Worm (Caenorhabditis elegans) whole organism, L4 larva: Measurements from ENCODE around the gene bus-12.

ENCODE experiments used
- F10B5.3 ChIP-seq: sonication (generic microtip); optimal IDR thresholded peaks from 2 replicates; lab custom pipeline; 2016; ENCODE audit warnings: mild to moderate bottlenecking, missing genetic modification characterization, missing compliant biosample characterization
- F44E2.7 ChIP-seq: fragments of 200-800 bp; sonication (Bioruptor generic); IDR thresholded peaks from 2 replicates; pipeline ENCODE4 v2.1.2; 2022; ENCODE audit warnings: missing genetic modification characterization, missing compliant biosample characterization
- R02D3.7 ChIP-seq: fragments of 150-350 bp; sonication (generic microtip); optimal IDR thresholded peaks from 3 replicates; lab custom pipeline; 2014; ENCODE audit warnings: missing biosample characterization, missing genetic modification characterization
- T26A8.4 ChIP-seq: fragments of 200-800 bp; sonication (Bioruptor generic); IDR thresholded peaks from 2 replicates; pipeline ENCODE4 v1.3.6; 2022; ENCODE audit warnings: missing genetic modification characterization, missing compliant biosample characterization
- Y105C5A.15 ChIP-seq: fragments of 200-800 bp; sonication (Bioruptor generic); IDR thresholded peaks from 2 replicates; pipeline ENCODE4 v1.3.6; 2022; ENCODE audit warnings: missing genetic modification characterization, missing compliant biosample characterization
- Y48G9A.11 ChIP-seq: fragments of 200-800 bp; sonication (Bioruptor generic); IDR thresholded peaks from 2 replicates; pipeline ENCODE4 v1.3.6; 2022; ENCODE audit warnings: missing genetic modification reagents, missing genetic modification characterization, missing compliant biosample characterization
- Y5F2A.4 ChIP-seq: fragments of 200-800 bp; sonication (Bioruptor generic); optimal IDR thresholded peaks from 2 replicates; lab custom pipeline; 2018; ENCODE audit warnings: mild to moderate bottlenecking, missing genetic modification characterization, missing compliant biosample characterization
- Y75B8A.6 ChIP-seq: fragments of 200-800 bp; sonication (Bioruptor generic); IDR thresholded peaks from 2 replicates; pipeline ENCODE4 v1.3.6; 2022; ENCODE audit warnings: missing genetic modification reagents, missing genetic modification characterization, missing compliant biosample characterization
- ZK337.2 ChIP-seq: fragments of 200-800 bp; sonication (Bioruptor generic); IDR thresholded peaks from 2 replicates; pipeline ENCODE4 v1.3.6; 2022; ENCODE audit warnings: missing genetic modification reagents, missing genetic modification characterization, missing compliant biosample characterization
- aha-1 ChIP-seq: fragments of 150-350 bp; peaks from one replicate; lab custom pipeline; 2014; ENCODE audit warnings: missing biosample characterization, missing genetic modification characterization
- ama-1 ChIP-seq: fragments of 150-350 bp; optimal IDR thresholded peaks from 2 replicates; lab custom pipeline; 2014; ENCODE audit warnings: inconsistent platforms, mixed read lengths
- arid-1 ChIP-seq: fragments of 200-800 bp; sonication (Bioruptor generic); conservative IDR thresholded peaks from 2 replicates; pipeline ENCODE4 v1.3.6; 2022; ENCODE audit warnings: missing genetic modification reagents, missing genetic modification characterization, missing compliant biosample characterization
- ceh-28 ChIP-seq: fragments of 150-350 bp; optimal IDR thresholded peaks from 2 replicates; lab custom pipeline; 2014; ENCODE audit warnings: missing biosample characterization, missing genetic modification reagents, missing genetic modification characterization
- ceh-62 ChIP-seq: sonication (generic microtip); optimal IDR thresholded peaks from 2 replicates; lab custom pipeline; 2017; ENCODE audit warnings: missing biosample characterization, missing genetic modification characterization
- ceh-82 ChIP-seq: sonication (generic microtip); optimal IDR thresholded peaks from 2 replicates; lab custom pipeline; 2017; ENCODE audit warnings: missing biosample characterization, missing genetic modification characterization
- cey-2 ChIP-seq: sonication (generic microtip); optimal IDR thresholded peaks from 3 replicates; lab custom pipeline; 2017; ENCODE audit warnings: missing genetic modification characterization, mild to moderate bottlenecking, missing compliant biosample characterization, antibody characterized with exemption, borderline replicate concordance; ENCODE audit not compliant: insufficient read depth
- ctbp-1 ChIP-seq: fragments of 200-800 bp; sonication (Bioruptor generic); IDR thresholded peaks from 2 replicates; pipeline ENCODE4 v1.3.6; 2022; ENCODE audit warnings: missing genetic modification reagents, missing genetic modification characterization, missing compliant biosample characterization
- daf-12 ChIP-seq: fragments of 150-350 bp; optimal IDR thresholded peaks from 2 replicates; lab custom pipeline; 2014; ENCODE audit warnings: missing biosample characterization, missing genetic modification reagents, missing genetic modification characterization
- daf-8 ChIP-seq: fragments of 200-800 bp; sonication (Bioruptor generic); IDR thresholded peaks from 2 replicates; pipeline ENCODE4 v1.3.6; 2022; ENCODE audit warnings: missing genetic modification characterization, missing compliant biosample characterization
- duxl-1 ChIP-seq: sonication (generic microtip); optimal IDR thresholded peaks from 2 replicates; lab custom pipeline; 2016; ENCODE audit warnings: mild to moderate bottlenecking, missing genetic modification characterization, moderate library complexity, missing compliant biosample characterization; ENCODE audit not compliant: poor library complexity
- fkh-10 ChIP-seq: fragments of 150-350 bp; optimal IDR thresholded peaks from 2 replicates; lab custom pipeline; 2014; ENCODE audit warnings: missing biosample characterization, missing genetic modification reagents, missing genetic modification characterization
- fos-1 ChIP-seq: fragments of 150-350 bp; optimal IDR thresholded peaks from 2 replicates; lab custom pipeline; 2014; ENCODE audit warnings: missing biosample characterization, missing genetic modification characterization
- hif-1 ChIP-seq, 2 experiments: sonication (generic microtip); optimal IDR thresholded peaks; 2 replicates each; lab custom pipeline; 2016 to 2017; ENCODE audit warnings: missing compliant biosample characterization in 2 of 2, missing genetic modification characterization in 2 of 2, missing genetic modification reagents in 2 of 2, missing genotype in 2 of 2, mild to moderate bottlenecking in 1 of 2
- hlh-11 ChIP-seq: fragments of 200-800 bp; sonication (Bioruptor generic); optimal IDR thresholded peaks from 2 replicates; lab custom pipeline; 2018; ENCODE audit warnings: mild to moderate bottlenecking, missing genetic modification characterization, missing compliant biosample characterization
- lim-7 ChIP-seq: fragments of 200-800 bp; sonication (Bioruptor generic); IDR thresholded peaks from 2 replicates; pipeline ENCODE4 v1.3.6; 2022; ENCODE audit warnings: missing genetic modification characterization, missing compliant biosample characterization
- lin-1 ChIP-seq: fragments of 200-800 bp; sonication (Bioruptor generic); IDR thresholded peaks from 2 replicates; pipeline ENCODE4 v1.3.6; 2022; ENCODE audit warnings: missing genetic modification reagents, missing genetic modification characterization, missing compliant biosample characterization
- lin-13 ChIP-seq: fragments of 150-350 bp; optimal IDR thresholded peaks from 2 replicates; lab custom pipeline; 2014; ENCODE audit warnings: missing biosample characterization, missing genetic modification reagents, missing genetic modification characterization
- lin-39 ChIP-seq: fragments of 150-350 bp; optimal IDR thresholded peaks from 2 replicates; lab custom pipeline; 2014; ENCODE audit warnings: missing biosample characterization, missing genetic modification reagents, missing genetic modification characterization
- lir-3 ChIP-seq: sonication (generic microtip); optimal IDR thresholded peaks from 2 replicates; lab custom pipeline; 2016; ENCODE audit warnings: mild to moderate bottlenecking, missing genetic modification characterization, missing compliant biosample characterization
- lsy-2 ChIP-seq, 2 experiments: fragments of 150-350 bp in 1 of 2; sonication (generic microtip) in 1 of 2; optimal IDR thresholded peaks; 2 replicates each; lab custom pipeline; 2014 to 2017; ENCODE audit warnings: missing biosample characterization in 2 of 2, missing genetic modification characterization in 2 of 2
- madf-9 ChIP-seq: fragments of 200-800 bp; sonication (Bioruptor generic); conservative IDR thresholded peaks from 2 replicates; pipeline ENCODE4 v1.3.6; 2022; ENCODE audit warnings: missing genetic modification reagents, missing genetic modification characterization, missing compliant biosample characterization
- mdl-1 ChIP-seq, 2 experiments: fragments of 150-350 bp in 1 of 2; sonication (generic microtip) in 1 of 2; optimal IDR thresholded peaks; 2 replicates each; lab custom pipeline; 2014 to 2017; ENCODE audit warnings: missing biosample characterization in 2 of 2, missing genetic modification characterization in 2 of 2
- mep-1 ChIP-seq: fragments of 150-350 bp; sonication (generic microtip); optimal IDR thresholded peaks from 3 replicates; lab custom pipeline; 2014; ENCODE audit warnings: missing biosample characterization, missing genetic modification characterization
- mxl-2 ChIP-seq: fragments of 200-800 bp; sonication (Bioruptor generic); conservative IDR thresholded peaks from 2 replicates; pipeline ENCODE4 v1.3.6; 2022; ENCODE audit warnings: missing genetic modification reagents, missing genetic modification characterization, missing compliant biosample characterization
- nhr-25 ChIP-seq: sonication (generic microtip); optimal IDR thresholded peaks from 2 replicates; lab custom pipeline; 2017; ENCODE audit warnings: missing genetic modification characterization, mild to moderate bottlenecking, missing compliant biosample characterization, antibody characterized with exemption, moderate library complexity, borderline replicate concordance; ENCODE audit not compliant: insufficient read depth
- nhr-28 ChIP-seq: fragments of 150-350 bp; optimal IDR thresholded peaks from 2 replicates; lab custom pipeline; 2014; ENCODE audit warnings: missing biosample characterization, missing genetic modification characterization
- nhr-42 ChIP-seq: fragments of 200-800 bp; sonication (Bioruptor generic); IDR thresholded peaks from 2 replicates; pipeline ENCODE4 v1.3.6; 2022; ENCODE audit warnings: missing genetic modification characterization, missing compliant biosample characterization
- nhr-6 ChIP-seq: fragments of 150-350 bp; optimal IDR thresholded peaks from 2 replicates; lab custom pipeline; 2014; ENCODE audit warnings: missing biosample characterization, missing genetic modification characterization
- nhr-76 ChIP-seq: fragments of 150-350 bp; optimal IDR thresholded peaks from 2 replicates; lab custom pipeline; 2014; ENCODE audit warnings: missing biosample characterization, missing genetic modification characterization
- nhr-77 ChIP-seq: fragments of 150-350 bp; optimal IDR thresholded peaks from 2 replicates; lab custom pipeline; 2014; ENCODE audit warnings: missing biosample characterization, missing genetic modification characterization
- php-3 ChIP-seq: fragments of 200-800 bp; sonication (Bioruptor generic); IDR thresholded peaks from 2 replicates; pipeline ENCODE4 v1.3.6; 2022; ENCODE audit warnings: missing genetic modification reagents, missing genetic modification characterization, missing compliant biosample characterization
- sdz-12 ChIP-seq: fragments of 200-800 bp; sonication (Bioruptor generic); optimal IDR thresholded peaks from 2 replicates; lab custom pipeline; 2018; ENCODE audit warnings: mild to moderate bottlenecking, missing genetic modification characterization, missing compliant biosample characterization
- snpc-4 ChIP-seq: fragments of 150-350 bp; optimal IDR thresholded peaks from 2 replicates; lab custom pipeline; 2014; ENCODE audit warnings: missing biosample characterization, missing genetic modification characterization
- tra-1 ChIP-seq: fragments of 200-800 bp; sonication (Bioruptor generic); IDR thresholded peaks from 2 replicates; pipeline ENCODE4 v1.3.6; 2022; ENCODE audit warnings: missing genetic modification reagents, missing genetic modification characterization, missing compliant biosample characterization
- unc-62 ChIP-seq, 3 experiments: fragments of 150-350 bp in 1 of 3; sonication (generic microtip); optimal IDR thresholded peaks in 2 of 3; peaks in 1 of 3; 1 replicate in 1 of 3; 2 replicates in 2 of 3; lab custom pipeline; 2014 to 2017; ENCODE audit warnings: missing biosample characterization in 3 of 3, missing genetic modification characterization in 3 of 3, missing genetic modification reagents in 3 of 3, missing genotype in 1 of 3
- zag-1 ChIP-seq: fragments of 150-350 bp; optimal IDR thresholded peaks from 2 replicates; lab custom pipeline; 2014; ENCODE audit warnings: missing biosample characterization, missing genetic modification characterization
- zfp-3 ChIP-seq: fragments of 200-800 bp; sonication (Bioruptor generic); conservative IDR thresholded peaks from 2 replicates; pipeline ENCODE4 v1.3.6; 2022; ENCODE audit warnings: missing genetic modification reagents, missing genetic modification characterization, missing compliant biosample characterization
- zip-11 ChIP-seq: fragments of 200-800 bp; sonication (Bioruptor generic); IDR thresholded peaks from 2 replicates; pipeline ENCODE4 v1.3.6; 2022; ENCODE audit warnings: missing genetic modification characterization, missing compliant biosample characterization
- ztf-11 ChIP-seq: fragments of 150-350 bp; optimal IDR thresholded peaks from 2 replicates; lab custom pipeline; 2014; ENCODE audit warnings: missing biosample characterization, missing genetic modification characterization

Gene bus-12

ce11 chrIV:13238943-13239861 is 16.8 kb upstream of the bus-12 start, which contains the start of gene tag-115 (continued):
- TF ChIP-seq F10B5.3 (tag; lab: Kevin White, UChicago) (no peak), ztf-11 (tag; lab: Kevin White, UChicago) (no peak), mxl-2 (GFP tag; lab: Robert Waterston, UW) (no peak), Y75B8A.6 (GFP tag; lab: Robert Waterston, UW) (0 out of 2 replicates have a peak, but pooled peaks have one; percentile 34), F44E2.7 (GFP tag; lab: Robert Waterston, UW) (peak; percentile 16; the same call in 1 of the 2 replicates), arid-1 (GFP tag; lab: Robert Waterston, UW) (peak; percentile 83), php-3 (no peak), ceh-28 (no peak), fkh-10 (GFP tag; lab: Kevin White, UChicago) (no peak), lim-7 (GFP tag; lab: Robert Waterston, UW) (0 out of 2 replicates have a peak, but pooled peaks have one; percentile 23), lin-1 (GFP tag; lab: Robert Waterston, UW) (peak; percentile 53; the same call in 1 of the 2 replicates), Y5F2A.4 (peak; percentile 8), daf-8 (GFP tag; lab: Robert Waterston, UW) (no peak), lsy-2 (tag; optimal IDR thresholded peaks at IDR 0.05; lab: Kevin White, UChicago) (peak in 1 of 2 experiments; percentile 66), mep-1 (tag; lab: Kevin White, UChicago) (peak; percentile 3), nhr-77 (no peak), Y105C5A.15 (GFP tag; lab: Robert Waterston, UW) (no peak), lin-39 (tag; lab: Kevin White, UChicago) (no peak), zfp-3 (GFP tag; lab: Robert Waterston, UW) (no peak), fos-1 (tag; lab: Kevin White, UChicago) (no peak), duxl-1 (tag; lab: Kevin White, UChicago) (peak; percentile 56), ama-1 (lab: Kevin White, UChicago) (peak; percentile 70), daf-12 (no peak), nhr-25 (tag; lab: Kevin White, UChicago) (peak; percentile 9), lin-13 (GFP tag; lab: Kevin White, UChicago) (peak; percentile 23), sdz-12 (GFP tag; lab: Kevin White, UChicago) (no peak), nhr-42 (GFP tag; lab: Robert Waterston, UW) (no peak), hif-1 (tag; optimal IDR thresholded peaks at IDR 0.05; lab: Kevin White, UChicago) (no peak), zag-1 (tag; lab: Kevin White, UChicago) (no peak), unc-62 (GFP tag; optimal IDR thresholded peaks at IDR 0.05 in 1 of 2; lab: Kevin White, UChicago) (peak in 1 of 2 experiments; percentile 83), unc-62 (tag; optimal IDR thresholded peaks at IDR 0.05; lab: Kevin White, UChicago) (no peak), ZK337.2 (GFP tag; lab: Robert Waterston, UW) (no peak), cey-2 (no peak), aha-1 (peak; percentile 85), lir-3 (tag; lab: Kevin White, UChicago) (no peak), snpc-4 (tag; lab: Kevin White, UChicago) (no peak), ctbp-1 (GFP tag; lab: Robert Waterston, UW) (no peak), ceh-62 (tag; lab: Kevin White, UChicago) (no peak), ceh-82 (tag; lab: Kevin White, UChicago) (no peak), tra-1 (GFP tag; lab: Robert Waterston, UW) (peak; percentile 62), nhr-6 (tag; lab: Kevin White, UChicago) (no peak), Y48G9A.11 (GFP tag; lab: Robert Waterston, UW) (peak; percentile 50; the same call in 1 of the 2 replicates), R02D3.7 (tag; lab: Kevin White, UChicago) (no peak), nhr-76 (no peak), hlh-11 (tag; lab: Kevin White, UChicago) (no peak), madf-9 (GFP tag; lab: Robert Waterston, UW) (no peak), nhr-28 (no peak), T26A8.4 (GFP tag; lab: Robert Waterston, UW) (no peak), zip-11 (GFP tag; lab: Robert Waterston, UW) (no peak), mdl-1 (tag; optimal IDR thresholded peaks at IDR 0.05; lab: Kevin White, UChicago) (no peak)
